Worm (Caenorhabditis elegans): ENCODE data around the gene C33G8.2.

Gene C33G8.2

ce11 chrV:7021772-7022171 is 12.2 kb downstream of the C33G8.2 start, which contains the start of gene F20A1.4:
Gene F20A1.4 (minus strand): TSS chrV:7021872.
- TF ChIP-seq ceh-82 (tag; optimal IDR thresholded peaks at IDR 0.05), result no peak
- no peak for TF ChIP-seq mef-2 (tag; optimal IDR thresholded peaks at IDR 0.05)
- no peak for TF ChIP-seq Y116A8C.19 (tag; optimal IDR thresholded peaks at IDR 0.05; ENCODE audit: borderline replicate concordance)
- no peak for TF ChIP-seq tlp-1 (tag; optimal IDR thresholded peaks at IDR 0.05)
- TF ChIP-seq snu-23 (GFP tag; optimal IDR thresholded peaks at IDR 0.05), result no peak
- TF ChIP-seq lin-39 (tag; optimal IDR thresholded peaks at IDR 0.05), result no peak
- no peak for TF ChIP-seq blmp-1 (tag; optimal IDR thresholded peaks at IDR 0.05)
- TF ChIP-seq dsc-1 (tag; optimal IDR thresholded peaks at IDR 0.05), result peak; percentile 76

DNA sequence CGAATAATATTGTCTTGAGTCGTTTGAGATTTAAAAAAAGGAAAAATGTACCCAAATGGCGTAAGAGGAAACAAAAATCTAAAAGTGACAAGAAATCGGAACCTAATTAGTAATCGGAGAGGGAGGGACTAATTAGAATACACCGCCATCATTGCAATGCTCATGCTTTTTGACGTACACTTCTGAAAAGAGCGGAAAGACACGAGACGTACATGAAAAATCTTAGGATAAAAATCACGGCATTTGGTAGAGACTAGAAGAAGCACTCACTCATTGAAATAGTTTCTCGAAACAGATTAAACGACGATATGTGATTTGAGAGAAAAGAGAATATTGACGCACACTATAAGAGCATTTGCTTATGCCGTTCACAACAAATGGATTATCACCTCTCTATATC is 13.4 kb downstream of the C33G8.2 start:
- TF ChIP-seq egl-13 (tag; optimal IDR thresholded peaks at IDR 0.05), result peak; percentile 41
- no peak for TF ChIP-seq isw-1 (GFP tag; IDR thresholded peaks at IDR 0.05)
- peak; percentile 96 for TF ChIP-seq dsc-1 (tag; optimal IDR thresholded peaks at IDR 0.05)
- peak; percentile 29 for TF ChIP-seq nhr-11 (tag; optimal IDR thresholded peaks at IDR 0.05)
- peak; percentile 54 for TF ChIP-seq pax-3 (tag; optimal IDR thresholded peaks at IDR 0.05)
- no peak for TF ChIP-seq sox-4 (tag; optimal IDR thresholded peaks at IDR 0.05)
- no peak for TF ChIP-seq swsn-7 (tag; optimal IDR thresholded peaks at IDR 0.05)
- peak; percentile 19 for TF ChIP-seq fkh-8 (tag; optimal IDR thresholded peaks at IDR 0.05)
- TF ChIP-seq nhr-20 (tag; optimal IDR thresholded peaks at IDR 0.05), result no peak
- peak; percentile 15 for TF ChIP-seq ceh-8 (GFP tag; optimal IDR thresholded peaks at IDR 0.05)
- TF ChIP-seq fkh-4 (tag; optimal IDR thresholded peaks at IDR 0.05; ENCODE audit: borderline replicate concordance), result peak; percentile 49

DNA sequence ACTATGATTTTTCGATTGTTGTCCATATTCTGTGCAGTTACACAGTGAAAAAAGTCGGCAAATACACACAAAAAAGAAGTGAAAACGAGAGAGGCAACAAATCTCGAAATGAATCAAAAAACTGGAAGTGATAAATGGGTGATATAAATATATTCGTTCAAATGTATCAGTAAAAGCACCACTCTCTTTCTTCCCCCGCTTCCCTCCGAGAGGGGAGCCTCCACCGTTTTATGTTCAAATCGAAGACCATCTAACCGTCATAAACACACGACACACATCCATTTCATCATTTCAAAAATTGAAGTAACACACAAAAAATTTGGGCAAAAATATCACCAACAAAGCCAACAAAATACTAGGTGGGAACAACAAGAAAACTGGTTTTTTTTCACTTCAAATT is 17.5 kb downstream of the C33G8.2 start, which contains the start of gene F20A1.6:
Gene F20A1.6, minus strand, starts transcription at position 101 of the 400 bp plus-strand sequence.
- TF ChIP-seq dpl-1 (GFP tag; optimal IDR thresholded peaks at IDR 0.05), result no peak
- no peak for TF ChIP-seq mef-2 (tag; optimal IDR thresholded peaks at IDR 0.05)
- TF ChIP-seq nhr-11 (tag; optimal IDR thresholded peaks at IDR 0.05), result no peak
- TF ChIP-seq nhr-20 (tag; optimal IDR thresholded peaks at IDR 0.05), result no peak
- TF ChIP-seq lin-14 (GFP tag; optimal IDR thresholded peaks at IDR 0.05), result no peak
- no peak for TF ChIP-seq aly-2 (tag; optimal IDR thresholded peaks at IDR 0.05)
- TF ChIP-seq hlh-17 (GFP tag; optimal IDR thresholded peaks at IDR 0.05; ENCODE audit: borderline replicate concordance), result no peak
- no peak for TF ChIP-seq nhr-237 (tag; optimal IDR thresholded peaks at IDR 0.05)
- TF ChIP-seq nhr-47 (tag; optimal IDR thresholded peaks at IDR 0.05), result no peak
- no peak for TF ChIP-seq C04F5.9 (tag; optimal IDR thresholded peaks at IDR 0.05)
- no peak for TF ChIP-seq lin-15B (tag; optimal IDR thresholded peaks at IDR 0.05)
- TF ChIP-seq lin-39 (tag; optimal IDR thresholded peaks at IDR 0.05), result no peak
- no peak for TF ChIP-seq tlp-1 (tag; optimal IDR thresholded peaks at IDR 0.05)
- no peak for TF ChIP-seq ceh-82 (tag; optimal IDR thresholded peaks at IDR 0.05)
- no peak for TF ChIP-seq ces-1 (GFP tag; optimal IDR thresholded peaks at IDR 0.05)

ce11 chrV:7036475-7036874 is 26.9 kb downstream of the C33G8.2 start, which contains the start of gene twk-11:
Gene twk-11 (minus strand): TSS chrV:7036575.
- TF ChIP-seq elt-3 (tag; optimal IDR thresholded peaks at IDR 0.05), result no peak
- no peak for TF ChIP-seq pag-3 (tag; optimal IDR thresholded peaks at IDR 0.05; ENCODE audit: borderline replicate concordance, insufficient read depth)
- TF ChIP-seq aha-1 (tag; optimal IDR thresholded peaks at IDR 0.05), result no peak
- TF ChIP-seq unc-30 (tag; optimal IDR thresholded peaks at IDR 0.05), result no peak
- TF ChIP-seq fkh-8 (tag; optimal IDR thresholded peaks at IDR 0.05), result no peak
- TF ChIP-seq F16B12.6 (tag; optimal IDR thresholded peaks at IDR 0.05), result no peak
- TF ChIP-seq isw-1 (GFP tag; IDR thresholded peaks at IDR 0.05), result no peak
- no peak for TF ChIP-seq dsc-1 (tag; optimal IDR thresholded peaks at IDR 0.05)
- no peak for TF ChIP-seq hpl-2 (GFP tag; optimal IDR thresholded peaks at IDR 0.05)
- no peak for TF ChIP-seq nhr-84 (tag; optimal IDR thresholded peaks at IDR 0.05)
- no peak for TF ChIP-seq unc-98 (GFP tag; IDR thresholded peaks at IDR 0.05)
- no peak for TF ChIP-seq lin-35 (GFP tag; optimal IDR thresholded peaks at IDR 0.05)
- TF ChIP-seq xbp-1 (tag; optimal IDR thresholded peaks at IDR 0.05), result no peak
- no peak for TF ChIP-seq unc-86 (tag; optimal IDR thresholded peaks at IDR 0.05)
- no peak for TF ChIP-seq irx-1 (tag; optimal IDR thresholded peaks at IDR 0.05)
- no peak for TF ChIP-seq fkh-4 (tag; optimal IDR thresholded peaks at IDR 0.05; ENCODE audit: borderline replicate concordance)
- TF ChIP-seq mab-9 (GFP tag; IDR thresholded peaks at IDR 0.05), result no peak
- no peak for TF ChIP-seq lin-39 (tag; optimal IDR thresholded peaks at IDR 0.05)
- no peak for TF ChIP-seq nhr-20 (tag; optimal IDR thresholded peaks at IDR 0.05)

All from whole organism, L1 larva.